Worm (Caenorhabditis elegans): ENCODE results near the gene mlc-2.
A peak's percentile ranks its signal among the peaks of the same experiment; 100 is the strongest.

ce11 chrX:17461958-17462357 is 5.6 kb upstream of the mlc-2 start:
- TF ChIP-seq nhr-77 (tag; optimal IDR thresholded peaks at IDR 0.05) (no peak), nhr-42 (GFP tag; IDR thresholded peaks at IDR 0.05) (no peak), F10B5.3 (tag; optimal IDR thresholded peaks at IDR 0.05) (no peak), ceh-28 (tag; optimal IDR thresholded peaks at IDR 0.05) (no peak), dpl-1 (GFP tag; optimal IDR thresholded peaks at IDR 0.05) (no peak), lin-39 (tag; optimal IDR thresholded peaks at IDR 0.05) (no peak), nhr-76 (tag; optimal IDR thresholded peaks at IDR 0.05) (no peak), zip-2 (tag; optimal IDR thresholded peaks at IDR 0.05) (no peak), daf-16 (GFP tag; optimal IDR thresholded peaks at IDR 0.05) (peak in 1 of 2 experiments; percentile 34), daf-16 (tag; optimal IDR thresholded peaks at IDR 0.05) (no peak)
